Worm (Caenorhabditis elegans) whole organism, L4 larva: Measurements from ENCODE around the gene F55C10.5.

ENCODE experiments used
- F44E2.7 ChIP-seq: fragments of 200-800 bp; sonication (Bioruptor generic); IDR thresholded peaks from 2 replicates; pipeline ENCODE4 v2.1.2; 2022; ENCODE audit warnings: missing genetic modification characterization, missing compliant biosample characterization
- T26A8.4 ChIP-seq: fragments of 200-800 bp; sonication (Bioruptor generic); IDR thresholded peaks from 2 replicates; pipeline ENCODE4 v1.3.6; 2022; ENCODE audit warnings: missing genetic modification characterization, missing compliant biosample characterization
- Y5F2A.4 ChIP-seq: fragments of 200-800 bp; sonication (Bioruptor generic); optimal IDR thresholded peaks from 2 replicates; lab custom pipeline; 2018; ENCODE audit warnings: mild to moderate bottlenecking, missing genetic modification characterization, missing compliant biosample characterization
- aha-1 ChIP-seq: fragments of 150-350 bp; peaks from one replicate; lab custom pipeline; 2014; ENCODE audit warnings: missing biosample characterization, missing genetic modification characterization
- attf-4 ChIP-seq: sonication (generic microtip); optimal IDR thresholded peaks from 3 replicates; lab custom pipeline; 2017; ENCODE audit warnings: missing biosample characterization, missing genetic modification characterization
- ceh-20 ChIP-seq: fragments of 200-800 bp; sonication (Bioruptor generic); IDR thresholded peaks from 2 replicates; pipeline ENCODE4 v1.3.6; 2022; ENCODE audit warnings: missing genetic modification reagents, missing genetic modification characterization, missing compliant biosample characterization
- ceh-32 ChIP-seq: sonication (generic microtip); optimal IDR thresholded peaks from 2 replicates; lab custom pipeline; 2016; ENCODE audit warnings: mild to moderate bottlenecking, missing genetic modification characterization, missing compliant biosample characterization; ENCODE audit not compliant: poor library complexity
- ces-1 ChIP-seq: fragments of 150-350 bp; sonication (generic microtip); optimal IDR thresholded peaks from 4 replicates; lab custom pipeline; 2014; ENCODE audit warnings: missing biosample characterization, missing genetic modification reagents, missing genetic modification characterization
- cey-2 ChIP-seq: sonication (generic microtip); optimal IDR thresholded peaks from 3 replicates; lab custom pipeline; 2017; ENCODE audit warnings: missing genetic modification characterization, mild to moderate bottlenecking, missing compliant biosample characterization, antibody characterized with exemption, borderline replicate concordance; ENCODE audit not compliant: insufficient read depth
- dmd-8 ChIP-seq: fragments of 200-800 bp; sonication (Bioruptor generic); IDR thresholded peaks from 2 replicates; pipeline ENCODE4 v1.3.6; 2022; ENCODE audit warnings: missing genetic modification characterization, missing compliant biosample characterization
- dve-1 ChIP-seq: sonication (generic microtip); optimal IDR thresholded peaks from 2 replicates; lab custom pipeline; 2017; ENCODE audit warnings: antibody characterized with exemption, mild to moderate bottlenecking, missing genetic modification characterization, missing compliant biosample characterization; ENCODE audit not compliant: insufficient read depth
- fkh-10 ChIP-seq: fragments of 150-350 bp; optimal IDR thresholded peaks from 2 replicates; lab custom pipeline; 2014; ENCODE audit warnings: missing biosample characterization, missing genetic modification reagents, missing genetic modification characterization
- hlh-11 ChIP-seq: fragments of 200-800 bp; sonication (Bioruptor generic); optimal IDR thresholded peaks from 2 replicates; lab custom pipeline; 2018; ENCODE audit warnings: mild to moderate bottlenecking, missing genetic modification characterization, missing compliant biosample characterization
- lin-38 ChIP-seq: fragments of 200-800 bp; sonication (Bioruptor generic); IDR thresholded peaks from 2 replicates; pipeline ENCODE4 v1.3.6; 2022; ENCODE audit warnings: missing genetic modification reagents, missing genetic modification characterization, missing compliant biosample characterization
- lin-39 ChIP-seq: fragments of 150-350 bp; optimal IDR thresholded peaks from 2 replicates; lab custom pipeline; 2014; ENCODE audit warnings: missing biosample characterization, missing genetic modification reagents, missing genetic modification characterization
- lsy-2 ChIP-seq, 2 experiments: fragments of 150-350 bp in 1 of 2; sonication (generic microtip) in 1 of 2; optimal IDR thresholded peaks; 2 replicates each; lab custom pipeline; 2014 to 2017; ENCODE audit warnings: missing biosample characterization in 2 of 2, missing genetic modification characterization in 2 of 2
- mdl-1 ChIP-seq, 2 experiments: fragments of 150-350 bp in 1 of 2; sonication (generic microtip) in 1 of 2; optimal IDR thresholded peaks; 2 replicates each; lab custom pipeline; 2014 to 2017; ENCODE audit warnings: missing biosample characterization in 2 of 2, missing genetic modification characterization in 2 of 2
- mxl-3 ChIP-seq: fragments of 200-800 bp; sonication (Bioruptor generic); optimal IDR thresholded peaks from 2 replicates; lab custom pipeline; 2018; ENCODE audit warnings: mild to moderate bottlenecking, missing genetic modification characterization, missing compliant biosample characterization
- nhr-237 ChIP-seq: sonication (generic microtip); optimal IDR thresholded peaks from 2 replicates; lab custom pipeline; 2017; ENCODE audit warnings: missing biosample characterization, missing genetic modification characterization
- nhr-25 ChIP-seq: sonication (generic microtip); optimal IDR thresholded peaks from 2 replicates; lab custom pipeline; 2017; ENCODE audit warnings: missing genetic modification characterization, mild to moderate bottlenecking, missing compliant biosample characterization, antibody characterized with exemption, moderate library complexity, borderline replicate concordance; ENCODE audit not compliant: insufficient read depth
- nhr-6 ChIP-seq: fragments of 150-350 bp; optimal IDR thresholded peaks from 2 replicates; lab custom pipeline; 2014; ENCODE audit warnings: missing biosample characterization, missing genetic modification characterization
- pqm-1 ChIP-seq: sonication (generic microtip); optimal IDR thresholded peaks from 2 replicates; lab custom pipeline; 2017; ENCODE audit warnings: missing biosample characterization, missing genetic modification characterization
- sdz-12 ChIP-seq: fragments of 200-800 bp; sonication (Bioruptor generic); optimal IDR thresholded peaks from 2 replicates; lab custom pipeline; 2018; ENCODE audit warnings: mild to moderate bottlenecking, missing genetic modification characterization, missing compliant biosample characterization
- snpc-1.2 ChIP-seq: fragments of 200-800 bp; sonication (Bioruptor generic); IDR thresholded peaks from 2 replicates; pipeline ENCODE4 v1.3.6; 2022; ENCODE audit warnings: missing genetic modification reagents, missing genetic modification characterization, missing compliant biosample characterization
- spr-3 ChIP-seq: fragments of 200-800 bp; sonication (Bioruptor generic); optimal IDR thresholded peaks from 2 replicates; lab custom pipeline; 2018; ENCODE audit warnings: mild to moderate bottlenecking, missing genetic modification characterization, missing compliant biosample characterization
- tag-97 ChIP-seq: fragments of 200-800 bp; sonication (Bioruptor generic); IDR thresholded peaks from 2 replicates; pipeline ENCODE4 v1.3.6; 2022; ENCODE audit warnings: missing genetic modification characterization, missing compliant biosample characterization
- tra-1 ChIP-seq: fragments of 200-800 bp; sonication (Bioruptor generic); IDR thresholded peaks from 2 replicates; pipeline ENCODE4 v1.3.6; 2022; ENCODE audit warnings: missing genetic modification reagents, missing genetic modification characterization, missing compliant biosample characterization
- unc-39 ChIP-seq: sonication (generic microtip); optimal IDR thresholded peaks from 2 replicates; lab custom pipeline; 2017; ENCODE audit warnings: missing biosample characterization, missing genetic modification characterization
- unc-62 ChIP-seq, 3 experiments: fragments of 150-350 bp in 1 of 3; sonication (generic microtip); optimal IDR thresholded peaks in 2 of 3; peaks in 1 of 3; 1 replicate in 1 of 3; 2 replicates in 2 of 3; lab custom pipeline; 2014 to 2017; ENCODE audit warnings: missing biosample characterization in 3 of 3, missing genetic modification characterization in 3 of 3, missing genetic modification reagents in 3 of 3, missing genotype in 1 of 3
- zfp-2 ChIP-seq: sonication (generic microtip); optimal IDR thresholded peaks from 2 replicates; lab custom pipeline; 2016; ENCODE audit warnings: mild to moderate bottlenecking, missing genetic modification characterization, missing compliant biosample characterization
- zip-11 ChIP-seq: fragments of 200-800 bp; sonication (Bioruptor generic); IDR thresholded peaks from 2 replicates; pipeline ENCODE4 v1.3.6; 2022; ENCODE audit warnings: missing genetic modification characterization, missing compliant biosample characterization
- ztf-11 ChIP-seq: fragments of 150-350 bp; optimal IDR thresholded peaks from 2 replicates; lab custom pipeline; 2014; ENCODE audit warnings: missing biosample characterization, missing genetic modification characterization

Gene F55C10.5

DNA sequence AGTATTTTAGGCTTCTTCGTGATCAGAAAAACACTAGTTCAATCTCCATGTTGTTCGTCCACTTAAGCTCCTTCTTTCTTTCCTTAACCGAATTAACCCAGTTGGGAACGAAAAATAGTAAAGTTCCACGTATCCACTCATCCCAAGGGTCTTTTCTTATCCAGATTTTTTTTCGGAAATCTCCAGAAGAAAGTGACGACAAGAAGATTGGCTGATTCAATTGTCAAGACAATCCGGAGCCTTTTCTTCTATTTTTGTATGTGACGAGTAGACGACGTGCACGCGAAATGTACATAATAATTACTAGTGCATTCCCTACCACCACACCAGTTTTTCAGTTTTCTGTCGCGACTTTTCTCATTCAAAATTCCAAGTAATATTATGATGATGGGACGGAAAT is 31.6 kb upstream of the F55C10.5 start:
- TF ChIP-seq lsy-2 (tag; optimal IDR thresholded peaks at IDR 0.05; lab: Kevin White, UChicago) (peak in 1 of 2 experiments; percentile 6), tra-1 (GFP tag; lab: Robert Waterston, UW) (no peak), hlh-11 (tag; lab: Kevin White, UChicago) (no peak), fkh-10 (GFP tag; lab: Kevin White, UChicago) (peak; percentile 65), mdl-1 (tag; optimal IDR thresholded peaks at IDR 0.05; lab: Kevin White, UChicago) (no peak), unc-39 (tag; lab: Kevin White, UChicago) (no peak), ceh-32 (tag; lab: Kevin White, UChicago) (no peak), zip-11 (no peak), ztf-11 (tag; lab: Kevin White, UChicago) (no peak), nhr-237 (tag; lab: Kevin White, UChicago) (no peak), zfp-2 (tag; lab: Kevin White, UChicago) (no peak), tag-97 (GFP tag; lab: Robert Waterston, UW) (no peak), ces-1 (GFP tag; lab: Kevin White, UChicago) (peak; percentile 77)

DNA sequence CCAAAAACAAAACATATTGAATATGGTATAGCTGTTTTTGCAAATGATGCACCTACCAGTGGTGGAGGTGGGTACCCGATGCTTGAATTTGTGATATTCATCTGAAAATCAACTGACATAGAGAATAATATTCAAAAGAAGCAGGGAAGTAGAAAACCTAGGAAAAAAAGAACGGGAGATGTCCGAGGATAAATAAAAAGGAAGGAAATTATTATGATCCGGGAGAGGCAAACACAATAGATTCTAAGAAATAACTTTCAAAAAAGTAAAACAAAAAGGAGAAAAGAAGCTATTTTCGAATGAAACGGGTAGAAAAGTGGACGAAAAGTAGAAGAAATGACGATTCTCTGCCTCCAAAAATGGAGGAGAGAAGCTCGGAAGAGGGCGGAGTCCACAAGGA is 30.0 kb upstream of the F55C10.5 start, which contains the start of gene npr-25:
Gene npr-25 (minus strand): TSS at position 101 of the 400 bp plus-strand sequence.
- TF ChIP-seq spr-3 (GFP tag; lab: Kevin White, UChicago) (no peak), nhr-6 (tag; lab: Kevin White, UChicago) (no peak), Y5F2A.4 (no peak), snpc-1.2 (GFP tag; lab: Robert Waterston, UW) (no peak), F44E2.7 (no peak), pqm-1 (tag; lab: Kevin White, UChicago) (no peak), nhr-237 (tag; lab: Kevin White, UChicago) (no peak), mxl-3 (no peak), dve-1 (no peak)

DNA sequence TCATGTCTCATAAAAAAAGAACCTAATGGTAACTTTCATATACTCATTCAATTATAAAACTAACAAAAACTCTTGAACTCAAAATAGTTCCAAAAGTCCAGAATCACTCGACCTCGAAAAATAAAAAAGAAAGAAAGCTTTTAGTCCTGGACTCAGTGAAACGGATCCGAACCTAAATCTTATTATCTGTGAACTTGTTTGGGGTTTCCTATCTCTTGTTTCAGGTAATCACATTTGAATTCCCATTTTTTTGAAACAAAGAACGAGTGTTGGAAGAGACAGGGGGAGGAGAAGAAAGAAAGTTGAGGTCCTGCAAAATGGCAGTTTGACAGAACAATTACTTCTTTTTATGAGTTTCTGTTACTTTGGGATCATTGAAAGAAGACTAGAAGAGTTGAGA is 28.6 kb upstream of the F55C10.5 start:
- TF ChIP-seq ces-1 (GFP tag; lab: Kevin White, UChicago) (peak; percentile 75), cey-2 (tag; lab: Kevin White, UChicago) (no peak)
- TF ChIP-seq, all 104 proteins: peak for 1

DNA sequence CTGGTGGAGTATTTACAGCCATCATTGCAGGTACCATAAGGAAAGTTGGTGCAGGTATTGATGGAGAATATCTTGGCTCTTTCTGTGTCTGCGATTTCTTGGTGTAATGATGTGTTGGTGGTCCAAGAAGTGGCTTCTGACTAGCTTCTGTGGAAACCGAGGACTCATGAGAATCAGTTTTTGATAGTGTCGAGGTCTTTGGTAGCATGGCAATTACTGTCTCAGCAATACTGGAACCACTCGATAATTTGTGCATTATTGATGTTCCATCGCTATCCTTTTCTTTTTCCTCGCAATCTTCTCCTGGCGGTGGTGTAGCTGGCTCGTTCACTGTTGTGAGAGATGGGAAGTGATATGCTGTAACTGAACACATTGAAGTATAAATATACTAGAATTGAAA is 19.3 kb upstream of the F55C10.5 start:
- TF ChIP-seq dmd-8: no peak
- no peak for TF ChIP-seq lin-39 (tag; lab: Kevin White, UChicago)
- TF ChIP-seq lin-38 (GFP tag; lab: Robert Waterston, UW): no peak
- TF ChIP-seq snpc-1.2 (GFP tag; lab: Robert Waterston, UW): no peak
- no peak for TF ChIP-seq T26A8.4 (GFP tag; lab: Robert Waterston, UW)
- peak; percentile 92 for TF ChIP-seq aha-1
- TF ChIP-seq tag-97 (GFP tag; lab: Robert Waterston, UW): no peak
- TF ChIP-seq attf-4: no peak
- TF ChIP-seq unc-62 (GFP tag; optimal IDR thresholded peaks at IDR 0.05 in 1 of 2; lab: Kevin White, UChicago): peak in 1 of 2 experiments; percentile 57
- no peak for TF ChIP-seq unc-62 (tag; optimal IDR thresholded peaks at IDR 0.05; lab: Kevin White, UChicago)
- TF ChIP-seq nhr-25 (tag; lab: Kevin White, UChicago): no peak
- TF ChIP-seq cey-2 (tag; lab: Kevin White, UChicago): no peak
- TF ChIP-seq sdz-12: no peak
- TF ChIP-seq, all 104 proteins: peak for 2

ce11 chrV:11366129-11366528 is 16.8 kb upstream of the F55C10.5 start, which contains the start of gene dop-5:
Gene dop-5, minus strand, starts transcription at chrV:11366229.
- peak; percentile 75 for TF ChIP-seq aha-1
- TF ChIP-seq ceh-20 (GFP tag; lab: Robert Waterston, UW): no peak
